Worm (Caenorhabditis elegans) whole organism, late embryonic: Measurements from ENCODE around the gene R11E3.1.

Experiments
- sox-2 ChIP-seq: fragments of 200-800 bp; sonication (Bioruptor generic); IDR thresholded peaks from 2 replicates; pipeline ENCODE4 v1.3.6; 2022; ENCODE audit warnings: missing genetic modification reagents, missing genetic modification characterization, missing compliant biosample characterization
- tbx-2 ChIP-seq: sonication (generic microtip); optimal IDR thresholded peaks from 2 replicates; lab custom pipeline; 2016; ENCODE audit warnings: missing genetic modification characterization, missing compliant biosample characterization

ce11 chrIV:4764422-4764821 lies 25.1 kb upstream of the R11E3.1 start, which contains the start of gene npp-26:
- no peak for TF ChIP-seq sox-2 (GFP tag; lab: Robert Waterston, UW)
- TF ChIP-seq tbx-2 (tag; lab: Kevin White, UChicago) = no peak
